Worm (Caenorhabditis elegans): ENCODE data around the gene dnj-9.
"Not testable (repeated sequence)": the region's sequence is repeated elsewhere in the genome, so short reads cannot be mapped to it uniquely, and the experiment has no call there.

Gene dnj-9

ce11 chrII:4825133-4825532 is 26.7 kb upstream of the dnj-9 start, which contains the start of the genes C33F10.8 and msp-40:
Gene C33F10.8, minus strand, starts transcription at chrII:4825233.
Gene msp-40, plus strand, starts transcription at chrII:4825414.
- not testable (repeated sequence) for TF ChIP-seq snpc-4 (tag; optimal IDR thresholded peaks at IDR 0.05); pha-4 (tag; optimal IDR thresholded peaks at IDR 0.05); sem-2 (GFP tag; optimal IDR thresholded peaks at IDR 0.05)

ce11 chrII:4827734-4828609 is 23.9 kb upstream of the dnj-9 start, which contains the start of the genes fbxb-88 and tbck-1:
Gene fbxb-88, minus strand, starts transcription at chrII:4827884.
Gene tbck-1, plus strand, starts transcription at chrII:4828559.
- TF ChIP-seq mep-1 (tag; optimal IDR thresholded peaks at IDR 0.05), result peak; percentile 30
- peak; percentile 43 for TF ChIP-seq nhr-2 (tag; optimal IDR thresholded peaks at IDR 0.05)
- TF ChIP-seq lsy-2 (tag; optimal IDR thresholded peaks at IDR 0.05), result peak; percentile 47
- no peak for TF ChIP-seq snpc-4 (tag; optimal IDR thresholded peaks at IDR 0.05)
- TF ChIP-seq ham-2 (GFP tag; optimal IDR thresholded peaks at IDR 0.05), result no peak
- no peak for TF ChIP-seq ces-1 (GFP tag; optimal IDR thresholded peaks at IDR 0.05)
- TF ChIP-seq unc-62 (GFP tag; optimal IDR thresholded peaks at IDR 0.05), result peak; percentile 59
- peak; percentile 52 for TF ChIP-seq cnd-1 (tag; optimal IDR thresholded peaks at IDR 0.05)
- TF ChIP-seq hlh-1 (tag; optimal IDR thresholded peaks at IDR 0.05), result peak; percentile 88

ce11 chrII:4834761-4835160 is 17.1 kb upstream of the dnj-9 start, which contains the start of the genes C33F10.11 and C33F10.1:
Gene C33F10.11, minus strand, starts transcription at chrII:4834861.
Gene C33F10.1, plus strand, starts transcription at chrII:4835023.
- TF ChIP-seq lin-32 (GFP tag; optimal IDR thresholded peaks at IDR 0.05) (no peak), mls-2 (tag; optimal IDR thresholded peaks at IDR 0.05) (no peak), elt-1 (tag; optimal IDR thresholded peaks at IDR 0.05; ENCODE audit: borderline replicate concordance, insufficient read depth) (no peak), lin-13 (tag; optimal IDR thresholded peaks at IDR 0.05) (no peak), mab-5 (tag; optimal IDR thresholded peaks at IDR 0.05) (no peak), bed-3 (GFP tag; optimal IDR thresholded peaks at IDR 0.05) (no peak), zip-8 (tag; optimal IDR thresholded peaks at IDR 0.05) (no peak), nhr-12 (tag; optimal IDR thresholded peaks at IDR 0.05) (no peak), flh-1 (GFP tag; optimal IDR thresholded peaks at IDR 0.05) (no peak), nhr-2 (tag; optimal IDR thresholded peaks at IDR 0.05) (no peak), ceh-83 (GFP tag; optimal IDR thresholded peaks at IDR 0.05) (no peak), ceh-43 (GFP tag; optimal IDR thresholded peaks at IDR 0.05) (no peak), ztf-11 (tag; optimal IDR thresholded peaks at IDR 0.05) (no peak), nhr-237 (tag; optimal IDR thresholded peaks at IDR 0.05) (no peak), lsy-2 (tag; optimal IDR thresholded peaks at IDR 0.05) (no peak), elt-3 (tag; optimal IDR thresholded peaks at IDR 0.05) (no peak), ham-2 (GFP tag; optimal IDR thresholded peaks at IDR 0.05) (no peak), hlh-1 (tag; optimal IDR thresholded peaks at IDR 0.05) (no peak), pha-4 (tag; optimal IDR thresholded peaks at IDR 0.05) (no peak), nhr-28 (tag; optimal IDR thresholded peaks at IDR 0.05) (no peak)

ce11 chrII:4837659-4838058 is 14.2 kb upstream of the dnj-9 start, which contains the start of gene C33F10.12:
Gene C33F10.12, minus strand, starts transcription at chrII:4837759.
- TF ChIP-seq hlh-1 (tag; optimal IDR thresholded peaks at IDR 0.05) (no peak), sptf-1 (tag; optimal IDR thresholded peaks at IDR 0.05) (no peak), mab-5 (tag; optimal IDR thresholded peaks at IDR 0.05) (no peak), unc-62 (GFP tag; optimal IDR thresholded peaks at IDR 0.05) (no peak), unc-39 (tag; optimal IDR thresholded peaks at IDR 0.05) (no peak), ceh-83 (GFP tag; optimal IDR thresholded peaks at IDR 0.05) (no peak), mls-2 (tag; optimal IDR thresholded peaks at IDR 0.05) (no peak), unc-120 (tag; optimal IDR thresholded peaks at IDR 0.05; ENCODE audit: poor library complexity, severe bottlenecking) (no peak), blmp-1 (tag; optimal IDR thresholded peaks at IDR 0.05) (no peak)

DNA sequence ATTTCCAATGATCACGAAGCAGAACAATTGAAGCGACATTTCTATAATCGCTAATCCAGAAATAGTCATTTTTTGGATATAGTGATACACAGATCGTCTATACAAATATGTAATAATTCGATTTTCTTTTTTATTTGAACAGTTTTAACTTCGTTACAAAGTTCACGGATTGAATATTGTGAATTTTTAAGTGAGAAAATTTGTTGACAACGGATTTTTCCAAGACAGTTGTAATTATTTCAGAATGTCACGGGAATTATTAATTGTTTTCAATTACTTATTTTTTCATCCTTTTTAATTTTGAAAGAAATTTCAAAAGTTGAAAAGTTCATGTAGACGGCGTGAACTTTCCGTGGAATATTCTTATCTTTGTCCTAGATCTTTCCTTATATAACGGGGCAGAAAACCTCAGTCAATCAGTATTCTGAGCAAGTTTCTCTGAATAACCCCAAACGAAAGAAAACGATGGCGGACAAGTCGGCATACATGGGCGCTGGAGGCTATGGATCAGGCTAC is 9.7 kb upstream of the dnj-9 start, which contains the start of the genes T23B7.2 and nspd-4:
T23B7.2 (minus strand) TSS at position 101 of the 516 bp plus-strand sequence.
nspd-4 (plus strand) TSS at position 466 of the 516 bp plus-strand sequence.
- TF ChIP-seq ztf-11 (tag; optimal IDR thresholded peaks at IDR 0.05); lin-13 (tag; optimal IDR thresholded peaks at IDR 0.05); unc-120 (tag; optimal IDR thresholded peaks at IDR 0.05; ENCODE audit: poor library complexity, severe bottlenecking): not testable (repeated sequence)
